Fruit fly (Drosophila melanogaster): ENCODE data around the gene Coa7.
A peak's percentile ranks its signal among the peaks of the same experiment; 100 is the strongest.

The Coa7 gene

dm6 chrX:23013208-23013607 is at the start of gene Coa7, which contains the start of gene Rab21 (continued):
- TF ChIP-seq CG12299 (tag; optimal IDR thresholded peaks at IDR 0.05) (peak; percentile 14), Adf1 (GFP tag; IDR thresholded peaks at IDR 0.05) (peak; percentile 28; the same call in 1 of the 2 replicates), sug (tag; optimal IDR thresholded peaks at IDR 0.05) (peak; percentile 82), CG9797 (GFP tag; optimal IDR thresholded peaks at IDR 0.05) (peak; percentile 71), lab (GFP tag; optimal IDR thresholded peaks at IDR 0.05) (peak; percentile 22), Med (GFP tag) (peak; percentile 82), tna (GFP tag; IDR thresholded peaks at IDR 0.05; ENCODE audit: partially characterized antibody) (peak; percentile 91), phol (tag; optimal IDR thresholded peaks at IDR 0.05) (peak; percentile 62), Jarid2 (GFP tag; optimal IDR thresholded peaks at IDR 0.05) (no peak), unc-4 (GFP tag; IDR thresholded peaks at IDR 0.05; ENCODE audit: partially characterized antibody) (peak; percentile 87), Sry-δ (GFP tag; optimal IDR thresholded peaks at IDR 0.05) (peak; percentile 88), gcm (GFP tag; optimal IDR thresholded peaks at IDR 0.05) (no peak), Dll (GFP tag; IDR thresholded peaks at IDR 0.05; ENCODE audit: partially characterized antibody) (peak; percentile 95), CG6272 (GFP tag; IDR thresholded peaks at IDR 0.05) (peak; percentile 39; the same call in 1 of the 2 replicates), CG2129 (GFP tag; IDR thresholded peaks at IDR 0.05; ENCODE audit: partially characterized antibody) (peak; percentile 84), H2.0 (GFP tag; IDR thresholded peaks at IDR 0.05) (0 out of 2 replicates have a peak, but pooled peaks have one; percentile 25), Lhr (GFP tag; optimal IDR thresholded peaks at IDR 0.05) (peak; percentile 72), CG9932 (GFP tag; IDR thresholded peaks at IDR 0.05) (peak; percentile 66), nerfin-2 (GFP tag; IDR thresholded peaks at IDR 0.05; ENCODE audit: partially characterized antibody) (peak; percentile 81), fd3F (GFP tag; optimal IDR thresholded peaks at IDR 0.05) (no peak), CG17802 (tag; optimal IDR thresholded peaks at IDR 0.05) (peak; percentile 10), CG14050 (GFP tag; IDR thresholded peaks at IDR 0.05) (no peak), ftz-f1 (GFP tag; optimal IDR thresholded peaks at IDR 0.05) (peak; percentile 10), Myb (GFP tag; optimal IDR thresholded peaks at IDR 0.05) (peak; percentile 54), Abd-B (GFP tag; optimal IDR thresholded peaks at IDR 0.05) (peak; percentile 50), pho (GFP tag; optimal IDR thresholded peaks at IDR 0.05) (peak; percentile 32), NC2α (GFP tag; optimal IDR thresholded peaks at IDR 0.05) (no peak), CG11247 (GFP tag; IDR thresholded peaks at IDR 0.05) (no peak), stwl (tag; optimal IDR thresholded peaks at IDR 0.05) (peak; percentile 98), Ets65A (GFP tag) (peak; percentile 95), NfI (GFP tag; optimal IDR thresholded peaks at IDR 0.05) (peak; percentile 1), nmo (GFP tag; optimal IDR thresholded peaks at IDR 0.05) (peak; percentile 63), vvl (GFP tag; IDR thresholded peaks at IDR 0.05) (peak; percentile 20; the same call in 1 of the 2 replicates), prd (optimal IDR thresholded peaks at IDR 0.05) (no peak), prd (GFP tag; IDR thresholded peaks at IDR 0.05) (no peak), row (GFP tag; IDR thresholded peaks at IDR 0.05) (peak; percentile 59), CG17361 (GFP tag; IDR thresholded peaks at IDR 0.05) (0 out of 3 replicates have a peak, but pooled peaks have one; percentile 32), CG30403 (GFP tag; optimal IDR thresholded peaks at IDR 0.05) (peak; percentile 26), Sin3A (optimal IDR thresholded peaks at IDR 0.05) (peak; percentile 84), YL-1 (GFP tag; optimal IDR thresholded peaks at IDR 0.05) (peak; percentile 22), crp (GFP tag; optimal IDR thresholded peaks at IDR 0.05) (peak in 1 of 2 experiments; percentile 3), al (GFP tag; IDR thresholded peaks at IDR 0.05) (0 out of 2 replicates have a peak, but pooled peaks have one; percentile 8), zf30C (GFP tag; optimal IDR thresholded peaks at IDR 0.05) (no peak), CG4617 (GFP tag; optimal IDR thresholded peaks at IDR 0.05; ENCODE audit: borderline replicate concordance) (peak; percentile 42), CG16779 (GFP tag; IDR thresholded peaks at IDR 0.05) (no peak), Camta (GFP tag; optimal IDR thresholded peaks at IDR 0.05) (peak; percentile 20), dpn (GFP tag; optimal IDR thresholded peaks at IDR 0.05) (peak in 1 of 2 experiments; percentile 21), Fer2 (tag; optimal IDR thresholded peaks at IDR 0.05) (no peak), CG14441 (GFP tag; IDR thresholded peaks at IDR 0.05) (no peak), salm (tag; optimal IDR thresholded peaks at IDR 0.05) (no peak)

All from whole organism, embryonic.